Fruit fly (Drosophila melanogaster) whole organism, embryonic: ENCODE data around the gene sws.

Experiments
- Atf6 ChIP-seq: fragments of 200-800 bp; sonication (Bioruptor generic); IDR thresholded peaks from 2 replicates; pipeline ENCODE4 v1.3.6; 2022; ENCODE audit warnings: missing biosample characterization, missing genetic modification characterization
- B-H1 ChIP-seq: fragments of 200-800 bp; sonication (Bioruptor generic); IDR thresholded peaks from 3 replicates; pipeline ENCODE4 v1.3.6; 2022; ENCODE audit warnings: missing biosample characterization, missing genetic modification characterization
- Bdp1 ChIP-seq: fragments of 200-800 bp; sonication (Bioruptor generic); optimal IDR thresholded peaks from 3 replicates; lab custom pipeline; 2016; ENCODE audit warnings: missing biosample characterization, missing genetic modification characterization
- CG10366 ChIP-seq: fragments of 200-800 bp; sonication (Bioruptor generic); IDR thresholded peaks from 2 replicates; pipeline ENCODE4 v1.3.6; 2022; ENCODE audit warnings: missing biosample characterization, missing genetic modification characterization
- CG11560 ChIP-seq: fragments of 200-800 bp; sonication (Bioruptor generic); IDR thresholded peaks from 3 replicates; pipeline ENCODE4 v1.3.6; 2022; ENCODE audit warnings: missing biosample characterization, missing genetic modification characterization
- CG12219 ChIP-seq: fragments of 200-800 bp; sonication (Bioruptor generic); optimal IDR thresholded peaks from 3 replicates; lab custom pipeline; 2018; ENCODE audit warnings: missing biosample characterization, mild to moderate bottlenecking, missing genetic modification characterization
- CG12391 ChIP-seq: fragments of 200-800 bp; sonication (Bioruptor generic); optimal IDR thresholded peaks from 3 replicates; lab custom pipeline; 2018; ENCODE audit warnings: missing biosample characterization, mild to moderate bottlenecking, missing genetic modification characterization, moderate library complexity
- CG13123 ChIP-seq: fragments of 200-800 bp; sonication (Bioruptor generic); optimal IDR thresholded peaks from 2 replicates; lab custom pipeline; 2016; ENCODE audit warnings: missing biosample characterization, missing genetic modification characterization
- CG13624 ChIP-seq: fragments of 200-800 bp; sonication (Bioruptor generic); optimal IDR thresholded peaks from 2 replicates; lab custom pipeline; 2016; ENCODE audit warnings: missing biosample characterization, missing genetic modification characterization
- CG14860 ChIP-seq: fragments of 200-800 bp; sonication (Bioruptor generic); IDR thresholded peaks from 3 replicates; pipeline ENCODE4 v1.3.6; 2022; ENCODE audit warnings: missing biosample characterization, missing genetic modification characterization; ENCODE audit not compliant: partially characterized antibody
- CG17186 ChIP-seq: fragments of 200-800 bp; sonication (Bioruptor generic); optimal IDR thresholded peaks from 3 replicates; lab custom pipeline; 2017; ENCODE audit warnings: missing biosample characterization, missing genetic modification reagents, missing genetic modification characterization
- CG17361 ChIP-seq: fragments of 200-800 bp; sonication (Bioruptor generic); IDR thresholded peaks from 3 replicates; pipeline ENCODE4 v1.3.6; 2022; ENCODE audit warnings: missing biosample characterization, missing genetic modification characterization
- CG17912 ChIP-seq: fragments of 200-800 bp; sonication (Bioruptor generic); optimal IDR thresholded peaks from 2 replicates; lab custom pipeline; 2018; ENCODE audit warnings: missing biosample characterization, mild to moderate bottlenecking, missing genetic modification characterization
- CG1832 ChIP-seq: fragments of 200-800 bp; sonication (Bioruptor generic); optimal IDR thresholded peaks from 2 replicates; lab custom pipeline; 2017; ENCODE audit warnings: missing biosample characterization, mild to moderate bottlenecking, missing genetic modification characterization, inconsistent platforms
- CG2116 ChIP-seq: fragments of 200-800 bp; sonication (Bioruptor generic); optimal IDR thresholded peaks from 3 replicates; lab custom pipeline; 2018; ENCODE audit warnings: missing biosample characterization, mild to moderate bottlenecking, missing genetic modification characterization
- CG2678 ChIP-seq: fragments of 200-800 bp; sonication (Bioruptor generic); optimal IDR thresholded peaks from 3 replicates; lab custom pipeline; 2019; ENCODE audit warnings: missing biosample characterization, mild to moderate bottlenecking, missing genetic modification characterization, moderate library complexity
- CG31224 ChIP-seq: fragments of 200-800 bp; sonication (Bioruptor generic); IDR thresholded peaks from 2 replicates; pipeline ENCODE4 v1.3.6; 2022; ENCODE audit warnings: missing biosample characterization, missing genetic modification characterization
- CG32532 ChIP-seq: fragments of 200-800 bp; sonication (Bioruptor generic); IDR thresholded peaks from 2 replicates; pipeline ENCODE4 v1.3.6; 2022; ENCODE audit warnings: missing biosample characterization, missing genetic modification characterization
- CG3847 ChIP-seq: fragments of 200-800 bp; sonication (Bioruptor generic); IDR thresholded peaks from 2 replicates; pipeline ENCODE4 v1.3.6; 2022; ENCODE audit warnings: missing biosample characterization, missing genetic modification characterization
- CG4360 ChIP-seq: fragments of 200-800 bp; sonication (Bioruptor generic); IDR thresholded peaks from 2 replicates; pipeline ENCODE4 v1.3.6; 2022; ENCODE audit warnings: missing biosample characterization, missing genetic modification characterization
- CG4820 ChIP-seq: fragments of 200-800 bp; sonication (Bioruptor generic); optimal IDR thresholded peaks from 3 replicates; lab custom pipeline; 2016; ENCODE audit warnings: missing biosample characterization, missing genetic modification characterization
- CG7357 ChIP-seq: fragments of 200-800 bp; sonication (Bioruptor generic); IDR thresholded peaks from 3 replicates; pipeline ENCODE4 v1.3.6; 2022; ENCODE audit warnings: missing biosample characterization, missing genetic modification characterization
- CG7786 ChIP-seq: fragments of 200-800 bp; sonication (Bioruptor generic); optimal IDR thresholded peaks from 2 replicates; lab custom pipeline; 2016; ENCODE audit warnings: missing biosample characterization, missing genetic modification characterization
- Elba2 ChIP-seq: fragments of 200-800 bp; sonication (Bioruptor generic); optimal IDR thresholded peaks from 3 replicates; lab custom pipeline; 2016; ENCODE audit warnings: missing biosample characterization, missing genetic modification characterization
- HLH54F ChIP-seq: fragments of 200-800 bp; sonication (Bioruptor generic); optimal IDR thresholded peaks from 3 replicates; lab custom pipeline; 2016; ENCODE audit warnings: missing biosample characterization, missing genetic modification characterization
- Hmr ChIP-seq: fragments of 200-800 bp; sonication (Bioruptor generic); optimal IDR thresholded peaks from 3 replicates; lab custom pipeline; 2017; ENCODE audit warnings: mild to moderate bottlenecking, missing biosample characterization, missing genetic modification reagents, missing genetic modification characterization
- Hr39 ChIP-seq: fragments of >200 bp; optimal IDR thresholded peaks from 2 replicates; lab custom pipeline; 2017
- Hsf ChIP-seq: fragments of 200-800 bp; sonication (Bioruptor generic); optimal IDR thresholded peaks from 3 replicates; lab custom pipeline; 2016; ENCODE audit warnings: missing biosample characterization, missing genetic modification characterization
- Jarid2 ChIP-seq: fragments of 200-800 bp; sonication (Bioruptor generic); optimal IDR thresholded peaks from 3 replicates; lab custom pipeline; 2017; ENCODE audit warnings: mild to moderate bottlenecking, missing biosample characterization, missing genetic modification reagents, missing genetic modification characterization
- Kr ChIP-seq: fragments of 200-800 bp; sonication (Bioruptor generic); optimal IDR thresholded peaks from 2 replicates; lab custom pipeline; 2017; ENCODE audit warnings: missing biosample characterization, mild to moderate bottlenecking, missing genetic modification characterization
- Lim3 ChIP-seq: fragments of 200-800 bp; sonication (Bioruptor generic); IDR thresholded peaks from 2 replicates; pipeline ENCODE4 v1.3.6; 2022; ENCODE audit warnings: missing biosample characterization, missing genetic modification characterization
- Lpt ChIP-seq: fragments of >200 bp; optimal IDR thresholded peaks from 2 replicates; lab custom pipeline; 2018; ENCODE audit warnings: missing biosample characterization, missing genetic modification characterization
- Med ChIP-seq: fragments of 200-800 bp; sonication (Bioruptor generic); peaks from one replicate; lab custom pipeline; 2016; ENCODE audit warnings: missing biosample characterization, missing genetic modification characterization, mild to moderate bottlenecking, inconsistent platforms, moderate library complexity
- NC2α ChIP-seq: fragments of 200-800 bp; sonication (Bioruptor generic); optimal IDR thresholded peaks from 2 replicates; lab custom pipeline; 2016; ENCODE audit warnings: missing biosample characterization, missing genetic modification characterization
- NFAT ChIP-seq: fragments of 200-800 bp; sonication (Bioruptor generic); IDR thresholded peaks from 2 replicates; pipeline ENCODE4 v1.3.6; 2022; ENCODE audit warnings: missing biosample characterization, missing genetic modification characterization
- Opbp ChIP-seq: fragments of 200-800 bp; sonication (Bioruptor generic); IDR thresholded peaks from 3 replicates; pipeline ENCODE4 v1.3.6; 2022; ENCODE audit warnings: missing biosample characterization, missing genetic modification characterization; ENCODE audit not compliant: partially characterized antibody
- Side ChIP-seq: fragments of 200-800 bp; sonication (Bioruptor generic); optimal IDR thresholded peaks from 2 replicates; lab custom pipeline; 2016; ENCODE audit warnings: missing biosample characterization, missing genetic modification characterization
- Sox100B ChIP-seq: fragments of 200-800 bp; sonication (Bioruptor generic); optimal IDR thresholded peaks from 3 replicates; lab custom pipeline; 2018; ENCODE audit warnings: missing biosample characterization, mild to moderate bottlenecking, missing genetic modification characterization
- Ssrp ChIP-seq: fragments of 200-800 bp; sonication (Bioruptor generic); optimal IDR thresholded peaks from 2 replicates; lab custom pipeline; 2018; ENCODE audit warnings: missing biosample characterization, mild to moderate bottlenecking, missing genetic modification characterization, moderate library complexity
- ara ChIP-seq: fragments of 200-800 bp; sonication (Bioruptor generic); IDR thresholded peaks from 2 replicates; pipeline ENCODE4 v1.3.6; 2022; ENCODE audit warnings: missing biosample characterization, missing genetic modification characterization
- crol ChIP-seq: fragments of 200-800 bp; sonication (Bioruptor generic); IDR thresholded peaks from 2 replicates; pipeline ENCODE4 v1.3.6; 2022; ENCODE audit warnings: missing biosample characterization, missing genetic modification characterization
- dm ChIP-seq: fragments of 200-800 bp; sonication (Bioruptor generic); optimal IDR thresholded peaks from 3 replicates; lab custom pipeline; 2016; ENCODE audit warnings: missing biosample characterization, missing genetic modification characterization
- grau ChIP-seq: fragments of 200-800 bp; optimal IDR thresholded peaks from 3 replicates; lab custom pipeline; 2019; ENCODE audit warnings: missing biosample characterization, mild to moderate bottlenecking, missing genetic modification characterization, moderate library complexity
- kni ChIP-seq: fragments of 200-800 bp; sonication (Bioruptor generic); optimal IDR thresholded peaks from 3 replicates; lab custom pipeline; 2017; ENCODE audit warnings: mild to moderate bottlenecking, missing biosample characterization, missing genetic modification reagents, missing genetic modification characterization
- lmd ChIP-seq: fragments of 200-800 bp; sonication (Bioruptor generic); IDR thresholded peaks from 2 replicates; pipeline ENCODE4 v1.3.6; 2022; ENCODE audit warnings: missing biosample characterization, missing genetic modification characterization
- onecut ChIP-seq: fragments of 200-800 bp; sonication (Bioruptor generic); IDR thresholded peaks from 2 replicates; pipeline ENCODE4 v1.3.6; 2022; ENCODE audit warnings: missing biosample characterization, missing genetic modification characterization
- pan ChIP-seq, 4 experiments: fragments of >200 bp in 3 of 4; fragments of 200-800 bp in 1 of 4; sonication (Bioruptor generic) in 1 of 4; optimal IDR thresholded peaks in 3 of 4; IDR thresholded peaks in 1 of 4; 2 replicates each; pipeline versions ENCODE4 v1.3.6 to Lab custom; 2017 to 2022; ENCODE audit warnings: missing biosample characterization in 2 of 4, missing genetic modification characterization in 2 of 4, mixed read lengths in 1 of 4
- pb ChIP-seq: fragments of 200-800 bp; sonication (Bioruptor generic); optimal IDR thresholded peaks from 3 replicates; lab custom pipeline; 2016; ENCODE audit warnings: missing biosample characterization, missing genetic modification characterization
- rib ChIP-seq: fragments of 200-800 bp; sonication (Bioruptor generic); IDR thresholded peaks from 2 replicates; pipeline ENCODE4 v1.3.6; 2022; ENCODE audit warnings: missing biosample characterization, missing genetic modification characterization
- shn ChIP-seq: fragments of 200-800 bp; sonication (Bioruptor generic); optimal IDR thresholded peaks from 3 replicates; lab custom pipeline; 2016; ENCODE audit warnings: missing biosample characterization, missing genetic modification characterization
- stwl ChIP-seq: fragments of 200-800 bp; sonication (Bioruptor generic); optimal IDR thresholded peaks from 3 replicates; lab custom pipeline; 2018; ENCODE audit warnings: missing biosample characterization, mild to moderate bottlenecking, missing genetic modification characterization, moderate library complexity
- tin ChIP-seq: fragments of 200-800 bp; sonication (Bioruptor generic); optimal IDR thresholded peaks from 3 replicates; lab custom pipeline; 2016; ENCODE audit warnings: missing biosample characterization, missing genetic modification characterization
- vvl ChIP-seq: fragments of 200-800 bp; sonication (Bioruptor generic); IDR thresholded peaks from 2 replicates; pipeline ENCODE4 v1.3.6; 2022; ENCODE audit warnings: missing biosample characterization, missing genetic modification characterization

sws gene

DNA sequence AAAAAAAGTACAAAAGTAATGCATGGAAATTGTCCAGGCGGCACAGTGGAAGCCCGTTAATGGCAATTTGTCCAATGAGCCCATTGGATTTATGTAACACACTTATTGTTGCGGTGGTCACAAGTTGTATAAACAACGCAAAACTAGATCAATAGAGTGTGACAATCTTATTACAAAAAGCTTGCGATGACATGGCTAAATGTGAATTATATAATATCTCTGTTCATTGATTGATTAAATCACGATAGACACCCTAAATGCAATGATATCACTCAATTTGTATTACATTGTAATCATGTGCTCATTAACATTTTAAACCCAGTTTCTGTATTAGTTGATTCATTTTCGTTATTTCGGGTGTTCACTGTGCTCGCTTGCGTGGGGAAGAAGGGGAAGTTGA is 10.0 kb upstream of the sws start (continued):
- peak; percentile 88 for TF ChIP-seq grau (tag; lab: Kevin White, UChicago)
- no peak for TF ChIP-seq NC2α
- no peak for TF ChIP-seq CG4820
- no peak for TF ChIP-seq Elba2 (GFP tag; lab: Kevin White, UChicago)
- TF ChIP-seq ara (GFP tag; lab: Robert Waterston, UW) = no peak
- TF ChIP-seq CG14860 = no peak
- no peak for TF ChIP-seq CG13123 (GFP tag; lab: Kevin White, UChicago)
- TF ChIP-seq Side (GFP tag; lab: Kevin White, UChicago) = no peak
- peak; percentile 49 for TF ChIP-seq Med (GFP tag; lab: Kevin White, UChicago)
- peak; percentile 11; the same call in 1 of the 2 replicates for TF ChIP-seq CG10366
- TF ChIP-seq Hsf (GFP tag; lab: Kevin White, UChicago) = peak; percentile 2
- no peak for TF ChIP-seq kni (GFP tag; lab: Kevin White, UChicago)
- no peak for TF ChIP-seq CG31224 (GFP tag; lab: Robert Waterston, UW)
- no peak for TF ChIP-seq Hr39
- no peak for TF ChIP-seq onecut (GFP tag; lab: Robert Waterston, UW)
- TF ChIP-seq CG2678 (tag; lab: Kevin White, UChicago) = peak; percentile 36
- TF ChIP-seq Atf6 (GFP tag; lab: Robert Waterston, UW) = no peak
- no peak; the same call in 1 of the 2 replicates for TF ChIP-seq vvl (GFP tag; lab: Robert Waterston, UW)
- TF ChIP-seq CG1832 = no peak
- TF ChIP-seq CG7786 (GFP tag; lab: Kevin White, UChicago) = no peak
- peak; percentile 20 for TF ChIP-seq Ssrp (tag; lab: Kevin White, UChicago)
- TF ChIP-seq HLH54F (GFP tag; lab: Kevin White, UChicago) = no peak
- no peak for TF ChIP-seq Bdp1 (GFP tag; lab: Kevin White, UChicago)
- TF ChIP-seq CG3847 (GFP tag; lab: Robert Waterston, UW) = no peak
- peak; percentile 28 for TF ChIP-seq CG12391
- peak; percentile 36 for TF ChIP-seq Sox100B (GFP tag; lab: Kevin White, UChicago)
- no peak for TF ChIP-seq CG4360 (GFP tag; lab: Robert Waterston, UW)
- no peak for TF ChIP-seq Lpt (GFP tag; lab: Kevin White, UChicago)
- TF ChIP-seq pan (optimal IDR thresholded peaks at IDR 0.05; lab: Kevin White, UChicago) = no peak
- no peak for TF ChIP-seq pan (GFP tag; optimal IDR thresholded peaks at IDR 0.05 in 1 of 2, IDR thresholded peaks at IDR 0.05 in 1 of 2)
- TF ChIP-seq Jarid2 (GFP tag; lab: Kevin White, UChicago) = no peak
- no peak for TF ChIP-seq pb (GFP tag; lab: Kevin White, UChicago)
- TF ChIP-seq stwl = no peak
- no peak for TF ChIP-seq CG11560 (tag; lab: Robert Waterston, UW)
- TF ChIP-seq B-H1 (GFP tag; lab: Robert Waterston, UW) = no peak
- TF ChIP-seq NFAT = no peak
- TF ChIP-seq Hmr (GFP tag; lab: Kevin White, UChicago) = no peak
- TF ChIP-seq dm = no peak
- no peak for TF ChIP-seq CG17912 (GFP tag; lab: Kevin White, UChicago)
- TF ChIP-seq rib (GFP tag; lab: Robert Waterston, UW) = no peak
- TF ChIP-seq CG7357 = no peak
- no peak for TF ChIP-seq CG32532 (GFP tag; lab: Robert Waterston, UW)
- TF ChIP-seq lmd (GFP tag; lab: Robert Waterston, UW) = no peak
- no peak for TF ChIP-seq CG2116 (GFP tag; lab: Kevin White, UChicago)
- TF ChIP-seq CG12219 (GFP tag; lab: Kevin White, UChicago) = no peak
- TF ChIP-seq Lim3 (GFP tag; lab: Robert Waterston, UW) = no peak
- TF ChIP-seq CG13624 = no peak
- TF ChIP-seq Opbp = no peak
- TF ChIP-seq CG17361 = peak; percentile 57; the same call in 2 of the 3 replicates
- TF ChIP-seq shn (GFP tag; lab: Kevin White, UChicago) = no peak
- TF ChIP-seq crol (GFP tag; lab: Robert Waterston, UW) = no peak
- TF ChIP-seq Kr = no peak
- no peak for TF ChIP-seq CG17186
- TF ChIP-seq tin (GFP tag; lab: Kevin White, UChicago) = no peak
